Worm (Caenorhabditis elegans) whole organism, late embryonic: ENCODE data around the gene unc-130.

Experiments used
- ets-4 ChIP-seq: sonication (generic microtip); optimal IDR thresholded peaks from 2 replicates; lab custom pipeline; 2016; ENCODE audit warnings: missing genetic modification characterization, missing compliant biosample characterization
- fkh-10 ChIP-seq: fragments of 150-350 bp; optimal IDR thresholded peaks from 2 replicates; lab custom pipeline; 2014; ENCODE audit warnings: missing biosample characterization, missing genetic modification reagents, missing genetic modification characterization
- madf-2 ChIP-seq: sonication (generic microtip); optimal IDR thresholded peaks from 2 replicates; lab custom pipeline; 2017; ENCODE audit warnings: missing genetic modification characterization, missing compliant biosample characterization

ce11 chrII:11259766-11260165, 22.0 kb upstream of the unc-130 start:
- TF ChIP-seq ets-4 (tag; lab: Kevin White, UChicago), result no peak
- TF ChIP-seq fkh-10 (GFP tag; lab: Kevin White, UChicago), result no peak
- TF ChIP-seq madf-2 (tag; lab: Kevin White, UChicago), result no peak
